Fruit fly (Drosophila melanogaster): ENCODE results near the gene Tengl3.

DNA sequence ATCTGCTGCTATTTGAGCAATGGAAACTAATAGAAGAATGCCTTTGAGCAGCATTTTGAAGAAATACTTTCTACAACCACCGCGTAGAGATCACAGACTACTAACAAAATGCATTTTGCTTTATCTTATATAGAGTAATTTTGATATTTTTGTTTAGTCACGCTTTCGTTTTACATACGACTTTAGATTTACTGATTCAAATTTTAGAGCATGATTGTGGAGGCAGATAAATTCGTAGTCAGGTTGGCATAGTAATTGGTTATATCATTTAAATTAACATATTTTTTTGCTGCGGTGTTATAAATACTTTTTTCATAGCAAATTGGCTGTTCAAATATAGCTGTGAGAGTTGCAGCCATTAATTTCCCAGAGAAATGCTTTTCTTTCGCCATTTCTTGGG is 31.0 kb upstream of the Tengl3 start, which contains the start of gene CG17242:
- TF ChIP-seq pdm3 (GFP tag; optimal IDR thresholded peaks at IDR 0.05) (no peak), spab (GFP tag; optimal IDR thresholded peaks at IDR 0.05) (no peak), CG8119 (GFP tag; IDR thresholded peaks at IDR 0.05) (no peak), OdsH (GFP tag; optimal IDR thresholded peaks at IDR 0.05) (no peak), Hr39 (GFP tag; optimal IDR thresholded peaks at IDR 0.05) (no peak), CG34406 (GFP tag; optimal IDR thresholded peaks at IDR 0.05) (no peak), CG6854 (GFP tag; optimal IDR thresholded peaks at IDR 0.05) (no peak), CG1621 (tag; optimal IDR thresholded peaks at IDR 0.05) (no peak), Lpt (GFP tag; optimal IDR thresholded peaks at IDR 0.05) (no peak), CG6276 (GFP tag; optimal IDR thresholded peaks at IDR 0.05) (no peak), salr (GFP tag; optimal IDR thresholded peaks at IDR 0.05) (no peak)

Data from whole organism, prepupa.